Worm (Caenorhabditis elegans) whole organism, young adult: ENCODE results near the gene H18N23.2.
"Not testable (repeated sequence)": the region's sequence is repeated elsewhere in the genome, so short reads cannot be mapped to it uniquely, and the experiment has no call there.

Experiments
- F22D6.2 ChIP-seq: sonication (generic microtip); optimal IDR thresholded peaks from 2 replicates; lab custom pipeline; 2016; ENCODE audit warnings: mild to moderate bottlenecking, missing genetic modification characterization, missing compliant biosample characterization
- ceh-79 ChIP-seq: sonication (generic microtip); optimal IDR thresholded peaks from 2 replicates; lab custom pipeline; 2017; ENCODE audit warnings: mild to moderate bottlenecking, missing genetic modification characterization, missing compliant biosample characterization
- mxl-1 ChIP-seq: sonication (generic microtip); optimal IDR thresholded peaks from 2 replicates; lab custom pipeline; 2016; ENCODE audit warnings: missing genetic modification characterization, missing compliant biosample characterization
- rcor-1 ChIP-seq: fragments of 200-800 bp; sonication (Bioruptor generic); IDR thresholded peaks from 2 replicates; pipeline ENCODE4 v1.3.6; 2022; ENCODE audit warnings: missing genetic modification reagents, missing genetic modification characterization, missing compliant biosample characterization
- ztf-26 ChIP-seq: sonication (generic microtip); optimal IDR thresholded peaks from 2 replicates; lab custom pipeline; 2017; ENCODE audit warnings: missing genetic modification characterization, missing compliant biosample characterization

The H18N23.2 gene

ce11 chrX:17579779-17580178 is 60.9 kb downstream of the H18N23.2 start, which contains the start of gene frpr-7 (continued):
- TF ChIP-seq ceh-79, result no peak
- TF ChIP-seq F22D6.2 (tag; lab: Kevin White, UChicago), result no peak

- not testable (repeated sequence) for TF ChIP-seq ztf-26; mxl-1; rcor-1 (GFP tag; lab: Robert Waterston, UW)
Observed at ce11 chrX:17579011-17579410, 61.7 kb downstream of the H18N23.2 start, which contains the start of gene F39B3.3. Gene F39B3.3 (minus strand): TSS chrX:17579111.
